Fruit fly (Drosophila melanogaster) whole organism, prepupa: ENCODE results near the gene Msp300.

Experiments
- CG10631 ChIP-seq: fragments of 200-800 bp; sonication (Bioruptor generic); optimal IDR thresholded peaks from 2 replicates; lab custom pipeline; 2016; ENCODE audit warnings: missing biosample characterization, missing genetic modification characterization
- CG32006 ChIP-seq: fragments of 200-800 bp; sonication (Bioruptor generic); optimal IDR thresholded peaks from 3 replicates; lab custom pipeline; 2017; ENCODE audit warnings: missing biosample characterization, mild to moderate bottlenecking, missing genetic modification characterization
- CG6276 ChIP-seq: fragments of 200-800 bp; sonication (Bioruptor generic); optimal IDR thresholded peaks from 2 replicates; lab custom pipeline; 2017; ENCODE audit warnings: missing biosample characterization, mild to moderate bottlenecking, missing genetic modification characterization
- CG6792 ChIP-seq: fragments of 200-800 bp; sonication (Bioruptor generic); optimal IDR thresholded peaks from 3 replicates; lab custom pipeline; 2016; ENCODE audit warnings: missing biosample characterization, missing genetic modification characterization
- CG8319 ChIP-seq: fragments of 200-800 bp; sonication (Bioruptor generic); optimal IDR thresholded peaks from 3 replicates; lab custom pipeline; 2016; ENCODE audit warnings: missing biosample characterization, missing genetic modification characterization
- Eip93F ChIP-seq: fragments of 200-800 bp; sonication (Bioruptor generic); optimal IDR thresholded peaks from 2 replicates; lab custom pipeline; 2016; ENCODE audit warnings: missing biosample characterization, mild to moderate bottlenecking, missing genetic modification characterization
- Lpt ChIP-seq: fragments of 200-800 bp; sonication (Bioruptor generic); optimal IDR thresholded peaks from 3 replicates; lab custom pipeline; 2016; ENCODE audit warnings: missing biosample characterization, missing genetic modification characterization
- cyc ChIP-seq: fragments of 200-800 bp; sonication (Bioruptor generic); optimal IDR thresholded peaks from 3 replicates; lab custom pipeline; 2016; ENCODE audit warnings: missing biosample characterization, missing genetic modification characterization
- net ChIP-seq: fragments of 200-800 bp; sonication (Bioruptor generic); optimal IDR thresholded peaks from 3 replicates; lab custom pipeline; 2016; ENCODE audit warnings: missing biosample characterization, missing genetic modification characterization

DNA sequence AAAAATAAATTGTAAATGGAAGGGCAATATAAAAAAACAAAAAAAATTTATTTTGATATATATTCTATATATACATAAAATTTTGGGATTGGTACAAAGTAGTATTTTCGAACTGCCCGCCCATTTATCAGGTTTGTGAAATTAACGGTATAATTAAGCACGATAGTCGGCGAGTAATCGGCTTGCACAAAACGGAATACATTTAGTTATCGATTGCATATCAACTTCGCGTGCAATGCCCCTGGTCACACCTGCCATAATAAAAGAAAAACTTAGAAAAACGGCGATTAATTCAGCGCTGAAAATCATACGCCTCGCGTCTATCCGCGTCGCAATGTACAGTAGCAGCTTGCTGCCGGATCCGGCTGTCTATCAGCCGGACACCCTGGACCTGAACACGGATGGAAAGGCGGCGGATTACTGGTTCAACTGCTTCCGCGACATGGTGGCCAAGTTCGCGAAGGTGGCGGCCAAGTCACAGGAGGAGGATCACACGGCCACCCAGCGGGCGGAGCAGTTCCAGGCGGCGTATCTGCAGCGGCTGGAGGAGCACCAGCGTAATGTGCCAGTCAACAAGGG, 6.8 kb upstream of the Msp300 start, which contains the start of gene CG5828:
- TF ChIP-seq Lpt (no peak), cyc (GFP tag; lab: Kevin White, UChicago) (no peak), CG8319 (GFP tag; lab: Kevin White, UChicago) (no peak), CG32006 (GFP tag; lab: Kevin White, UChicago) (no peak), CG6276 (GFP tag; lab: Kevin White, UChicago) (no peak), CG6792 (GFP tag; lab: Kevin White, UChicago) (no peak), Eip93F (GFP tag; lab: Kevin White, UChicago) (no peak), CG10631 (GFP tag; lab: Kevin White, UChicago) (no peak), net (GFP tag; lab: Kevin White, UChicago) (no peak)
